Worm (Caenorhabditis elegans): ENCODE results near the gene F41C3.8.
A peak's percentile ranks its signal among the peaks of the same experiment; 100 is the strongest.

F41C3.8 gene

ce11 chrII:4762574-4763285 is 46.9 kb downstream of the F41C3.8 start, which contains the start of gene F26G1.2:
Gene F26G1.2, plus strand, starts transcription at chrII:4763081.
- TF ChIP-seq zim-3 (tag; optimal IDR thresholded peaks at IDR 0.05) (no peak), aptf-3 (GFP tag; IDR thresholded peaks at IDR 0.05) (no peak), F52B5.7 (tag; optimal IDR thresholded peaks at IDR 0.05) (no peak), F55B11.4 (tag; optimal IDR thresholded peaks at IDR 0.05; ENCODE audit: borderline replicate concordance, insufficient read depth) (no peak), T26A5.8 (tag; optimal IDR thresholded peaks at IDR 0.05) (no peak), lin-26 (GFP tag; IDR thresholded peaks at IDR 0.05) (peak; percentile 47; the same call in 1 of the 2 replicates), ztf-26 (tag; optimal IDR thresholded peaks at IDR 0.05) (peak; percentile 11), sea-2 (GFP tag; IDR thresholded peaks at IDR 0.05) (no peak)

ce11 chrII:4766284-4766683 is 50.4 kb downstream of the F41C3.8 start, which contains the start of gene ttm-2:
Gene ttm-2, minus strand, starts transcription at chrII:4766384.
- TF ChIP-seq K12H6.12 (tag; optimal IDR thresholded peaks at IDR 0.05): no peak
- no peak for TF ChIP-seq pha-4 (tag; optimal IDR thresholded peaks at IDR 0.05)
- TF ChIP-seq hsf-1 (GFP tag; IDR thresholded peaks at IDR 0.05): no peak
- TF ChIP-seq fkh-3 (tag; optimal IDR thresholded peaks at IDR 0.05): no peak
- no peak for TF ChIP-seq B0035.1 (tag; optimal IDR thresholded peaks at IDR 0.05)
- no peak for TF ChIP-seq egl-18 (GFP tag; IDR thresholded peaks at IDR 0.05)
- no peak for TF ChIP-seq K11D2.4 (GFP tag; IDR thresholded peaks at IDR 0.05)
- no peak for TF ChIP-seq Y53F4B.3 (GFP tag; IDR thresholded peaks at IDR 0.05)
- no peak for TF ChIP-seq tbp1 (GFP tag; optimal IDR thresholded peaks at IDR 0.05)
- TF ChIP-seq lir-1 (GFP tag; conservative IDR thresholded peaks at IDR 0.05): no peak
- TF ChIP-seq F52B5.7 (tag; optimal IDR thresholded peaks at IDR 0.05): no peak
- TF ChIP-seq F22D6.2 (tag; optimal IDR thresholded peaks at IDR 0.05): no peak
- no peak for TF ChIP-seq T07F8.4 (tag; optimal IDR thresholded peaks at IDR 0.05)
- TF ChIP-seq hlh-12 (tag; optimal IDR thresholded peaks at IDR 0.05): no peak
- no peak for TF ChIP-seq mel-28 (tag; optimal IDR thresholded peaks at IDR 0.05; ENCODE audit: borderline replicate concordance)

- TF ChIP-seq T26A5.8 (tag; optimal IDR thresholded peaks at IDR 0.05): no peak
- no peak for TF ChIP-seq hmg-1.2 (GFP tag; IDR thresholded peaks at IDR 0.05)
- TF ChIP-seq xnd-1 (tag; optimal IDR thresholded peaks at IDR 0.05): no peak
- no peak for TF ChIP-seq sea-2 (GFP tag; IDR thresholded peaks at IDR 0.05)
- TF ChIP-seq ccch-3 (GFP tag; optimal IDR thresholded peaks at IDR 0.05): no peak
- no peak for TF ChIP-seq B0035.1 (tag; optimal IDR thresholded peaks at IDR 0.05)
- no peak for TF ChIP-seq unc-130 (GFP tag; optimal IDR thresholded peaks at IDR 0.05)
- no peak for TF ChIP-seq him-1 (tag; optimal IDR thresholded peaks at IDR 0.05)
- no peak for TF ChIP-seq cebp-2 (GFP tag; IDR thresholded peaks at IDR 0.05)
- TF ChIP-seq F49E8.2 (tag; optimal IDR thresholded peaks at IDR 0.05; ENCODE audit: insufficient read depth): no peak
- TF ChIP-seq atf-7 (tag; optimal IDR thresholded peaks at IDR 0.05): no peak
- no peak for TF ChIP-seq ztf-6 (GFP tag; IDR thresholded peaks at IDR 0.05)
- TF ChIP-seq lag-1 (GFP tag; IDR thresholded peaks at IDR 0.05): no peak
These were observed 51.8 kb downstream of the F41C3.8 start for ce11 chrII:4767612-4768011.
